Fruit fly (Drosophila melanogaster) whole organism, pupa: ENCODE results near the gene fz2.

ENCODE experiments used
- CG13204 ChIP-seq: fragments of 200-800 bp; sonication (Bioruptor generic); optimal IDR thresholded peaks from 2 replicates; lab custom pipeline; 2018; ENCODE audit warnings: missing biosample characterization, mild to moderate bottlenecking, missing genetic modification characterization, moderate library complexity
- CG15710 ChIP-seq: fragments of 200-800 bp; sonication (Bioruptor generic); optimal IDR thresholded peaks from 2 replicates; lab custom pipeline; 2018; ENCODE audit warnings: missing biosample characterization, mild to moderate bottlenecking, missing genetic modification characterization, moderate library complexity
- CG17806 ChIP-seq: fragments of 200-800 bp; sonication (Bioruptor generic); optimal IDR thresholded peaks from 2 replicates; lab custom pipeline; 2018; ENCODE audit warnings: missing biosample characterization, mild to moderate bottlenecking, missing genetic modification characterization, moderate library complexity
- CG4496 ChIP-seq: fragments of 200-800 bp; sonication (Bioruptor generic); IDR thresholded peaks from 3 replicates; pipeline ENCODE4 v1.3.6; 2022; ENCODE audit warnings: missing biosample characterization, missing genetic modification characterization
- CG8301 ChIP-seq: fragments of 200-800 bp; sonication (Bioruptor generic); optimal IDR thresholded peaks from 2 replicates; lab custom pipeline; 2018; ENCODE audit warnings: missing biosample characterization, mild to moderate bottlenecking, missing genetic modification characterization
- EcR ChIP-seq: fragments of 200-800 bp; sonication (Bioruptor generic); optimal IDR thresholded peaks from 3 replicates; lab custom pipeline; 2019; ENCODE audit warnings: missing biosample characterization, missing genetic modification characterization, mild to moderate bottlenecking, moderate library complexity, missing genetic modification reagents
- Pif1B ChIP-seq: fragments of 200-800 bp; sonication (Bioruptor generic); optimal IDR thresholded peaks from 3 replicates; lab custom pipeline; 2016; ENCODE audit warnings: missing biosample characterization, missing genetic modification characterization
- Snoo ChIP-seq: fragments of 200-800 bp; sonication (Bioruptor generic); optimal IDR thresholded peaks from 3 replicates; lab custom pipeline; 2017; ENCODE audit warnings: missing biosample characterization, mild to moderate bottlenecking, missing genetic modification characterization, inconsistent platforms
- gl ChIP-seq: fragments of 200-800 bp; sonication (Bioruptor generic); optimal IDR thresholded peaks from 2 replicates; lab custom pipeline; 2018; ENCODE audit warnings: missing biosample characterization, mild to moderate bottlenecking, missing genetic modification characterization

- peak; percentile 57 for TF ChIP-seq gl (tag; lab: Kevin White, UChicago)
- TF ChIP-seq CG15710, result peak; percentile 89
- TF ChIP-seq Pif1B, result peak; percentile 71
- TF ChIP-seq CG4496 (GFP tag; lab: Robert Waterston, UW), result no peak
- TF ChIP-seq CG13204 (GFP tag; lab: Kevin White, UChicago), result no peak
- TF ChIP-seq CG8301 (tag; lab: Kevin White, UChicago), result peak; percentile 78
- TF ChIP-seq EcR, result peak; percentile 97
- peak; percentile 86 for TF ChIP-seq CG17806 (tag; lab: Kevin White, UChicago)
- peak; percentile 80 for TF ChIP-seq Snoo (tag; lab: Kevin White, UChicago)
Measured at dm6 chr3L:19172192-19172824, 62.9 kb downstream of the fz2 start.
